Worm (Caenorhabditis elegans) whole organism, L1 larva: ENCODE data around the gene C09B9.4.

Experiments
- C04F5.9 ChIP-seq: sonication (generic microtip); optimal IDR thresholded peaks from 2 replicates; lab custom pipeline; 2016; ENCODE audit warnings: missing genetic modification characterization, missing compliant biosample characterization
- C16A3.4 ChIP-seq: fragments of 150-350 bp; optimal IDR thresholded peaks from 2 replicates; lab custom pipeline; 2014; ENCODE audit warnings: missing biosample characterization, missing genetic modification characterization
- C34B4.2 ChIP-seq: sonication (generic microtip); optimal IDR thresholded peaks from 2 replicates; lab custom pipeline; 2017; ENCODE audit warnings: mild to moderate bottlenecking, missing genetic modification characterization, missing compliant biosample characterization
- F16B12.6 ChIP-seq: fragments of 150-350 bp; optimal IDR thresholded peaks from 2 replicates; lab custom pipeline; 2014; ENCODE audit warnings: missing biosample characterization, missing genetic modification characterization
- aha-1 ChIP-seq: fragments of 150-350 bp; optimal IDR thresholded peaks from 2 replicates; lab custom pipeline; 2014; ENCODE audit warnings: missing biosample characterization, missing genetic modification characterization
- blmp-1 ChIP-seq: fragments of 150-350 bp; optimal IDR thresholded peaks from 2 replicates; lab custom pipeline; 2014; ENCODE audit warnings: missing biosample characterization, missing genetic modification characterization
- ceh-63 ChIP-seq: fragments of 200-800 bp; sonication (Bioruptor generic); optimal IDR thresholded peaks from 2 replicates; lab custom pipeline; 2018; ENCODE audit warnings: mild to moderate bottlenecking, missing genetic modification characterization, missing compliant biosample characterization
- ceh-82 ChIP-seq, 3 experiments: fragments of 150-350 bp in 1 of 3; sonication (generic microtip) in 2 of 3; optimal IDR thresholded peaks; 2 replicates each; lab custom pipeline; 2014 to 2017; ENCODE audit warnings: missing biosample characterization in 3 of 3, missing genetic modification characterization in 3 of 3
- ceh-88 ChIP-seq: fragments of 200-800 bp; sonication (Bioruptor generic); IDR thresholded peaks from 2 replicates; pipeline ENCODE4 v1.3.6; 2022; ENCODE audit warnings: missing genetic modification characterization, missing compliant biosample characterization
- ceh-90 ChIP-seq: sonication (generic microtip); optimal IDR thresholded peaks from 2 replicates; lab custom pipeline; 2016; ENCODE audit warnings: missing genetic modification characterization, missing compliant biosample characterization
- ces-1 ChIP-seq: fragments of 150-350 bp; optimal IDR thresholded peaks from 2 replicates; lab custom pipeline; 2014; ENCODE audit warnings: missing biosample characterization, missing genetic modification reagents, missing genetic modification characterization
- dsc-1 ChIP-seq: sonication (generic microtip); optimal IDR thresholded peaks from 2 replicates; lab custom pipeline; 2016; ENCODE audit warnings: mild to moderate bottlenecking, missing genetic modification characterization, missing compliant biosample characterization
- efl-1 ChIP-seq, 4 experiments: fragments of 150-350 bp; optimal IDR thresholded peaks in 3 of 4; peaks in 1 of 4; 1 replicate in 1 of 4; 2 replicates in 3 of 4; lab custom pipeline; 2014; ENCODE audit warnings: missing biosample characterization in 2 of 4, missing genetic modification characterization in 2 of 4, missing genetic modification reagents in 2 of 4
- egl-13 ChIP-seq: sonication (generic microtip); optimal IDR thresholded peaks from 2 replicates; lab custom pipeline; 2016; ENCODE audit warnings: missing genotype, missing genetic modification reagents, missing genetic modification characterization, missing compliant biosample characterization
- elt-2 ChIP-seq: sonication (generic microtip); optimal IDR thresholded peaks from 2 replicates; lab custom pipeline; 2016; ENCODE audit warnings: missing genetic modification characterization, mild to moderate bottlenecking, inconsistent platforms, missing compliant biosample characterization, missing genetic modification reagents
- ets-5 ChIP-seq: fragments of 200-800 bp; sonication (Bioruptor generic); IDR thresholded peaks from 2 replicates; pipeline ENCODE4 v1.3.6; 2022; ENCODE audit warnings: missing genetic modification characterization, missing compliant biosample characterization
- fkh-10 ChIP-seq: sonication (generic microtip); optimal IDR thresholded peaks from 2 replicates; lab custom pipeline; 2017; ENCODE audit warnings: missing biosample characterization, missing genetic modification reagents, missing genetic modification characterization
- fkh-8 ChIP-seq: sonication (generic microtip); optimal IDR thresholded peaks from 2 replicates; lab custom pipeline; 2016; ENCODE audit warnings: mild to moderate bottlenecking, missing genetic modification characterization, missing compliant biosample characterization
- hlh-17 ChIP-seq: fragments of 200-800 bp; sonication (Bioruptor generic); optimal IDR thresholded peaks from 2 replicates; lab custom pipeline; 2018; ENCODE audit warnings: missing genetic modification characterization, mild to moderate bottlenecking, missing compliant biosample characterization, moderate library complexity, borderline replicate concordance
- hpl-2 ChIP-seq: fragments of 150-350 bp; optimal IDR thresholded peaks from 2 replicates; lab custom pipeline; 2014; ENCODE audit warnings: missing biosample characterization, missing genetic modification reagents, missing genetic modification characterization
- irx-1 ChIP-seq: sonication (generic microtip); optimal IDR thresholded peaks from 2 replicates; lab custom pipeline; 2016; ENCODE audit warnings: missing genetic modification characterization, missing compliant biosample characterization
- lin-14 ChIP-seq: fragments of 200-800 bp; sonication (Bioruptor generic); optimal IDR thresholded peaks from 2 replicates; lab custom pipeline; 2018; ENCODE audit warnings: mild to moderate bottlenecking, missing genetic modification characterization, moderate library complexity, missing compliant biosample characterization
- lsy-2 ChIP-seq, 2 experiments: fragments of 150-350 bp; optimal IDR thresholded peaks; 2 replicates each; lab custom pipeline; 2014; ENCODE audit warnings: missing biosample characterization in 2 of 2, missing genetic modification characterization in 2 of 2
- mdl-1 ChIP-seq, 2 experiments: fragments of 150-350 bp; optimal IDR thresholded peaks; 2 replicates each; lab custom pipeline; 2014 to 2017; ENCODE audit warnings: missing biosample characterization in 2 of 2, missing genetic modification characterization in 2 of 2, inconsistent platforms in 1 of 2
- mep-1 ChIP-seq: fragments of 150-350 bp; optimal IDR thresholded peaks from 2 replicates; lab custom pipeline; 2014; ENCODE audit warnings: missing biosample characterization, missing genetic modification characterization
- nhr-19 ChIP-seq: fragments of 200-800 bp; sonication (Bioruptor generic); conservative IDR thresholded peaks from 2 replicates; pipeline ENCODE4 v1.3.6; 2022; ENCODE audit warnings: missing genetic modification characterization, missing compliant biosample characterization
- nhr-20 ChIP-seq: sonication (generic microtip); optimal IDR thresholded peaks from 2 replicates; lab custom pipeline; 2016; ENCODE audit warnings: mild to moderate bottlenecking, missing genetic modification characterization, missing compliant biosample characterization
- nhr-237 ChIP-seq: fragments of 150-350 bp; optimal IDR thresholded peaks from 2 replicates; lab custom pipeline; 2014; ENCODE audit warnings: missing biosample characterization, missing genetic modification characterization
- nhr-28 ChIP-seq: fragments of 150-350 bp; optimal IDR thresholded peaks from 2 replicates; lab custom pipeline; 2014; ENCODE audit warnings: missing biosample characterization, missing genetic modification characterization
- nhr-71 ChIP-seq: sonication (generic microtip); optimal IDR thresholded peaks from 2 replicates; lab custom pipeline; 2016; ENCODE audit warnings: mild to moderate bottlenecking, missing genetic modification characterization, moderate library complexity, missing compliant biosample characterization
- nhr-76 ChIP-seq: sonication (generic microtip); optimal IDR thresholded peaks from 2 replicates; lab custom pipeline; 2017; ENCODE audit warnings: missing biosample characterization, missing genetic modification characterization
- nhr-77 ChIP-seq: fragments of 150-350 bp; optimal IDR thresholded peaks from 2 replicates; lab custom pipeline; 2014; ENCODE audit warnings: missing biosample characterization, missing genetic modification characterization
- nhr-84 ChIP-seq: sonication (generic microtip); optimal IDR thresholded peaks from 2 replicates; lab custom pipeline; 2017; ENCODE audit warnings: missing biosample characterization, missing genetic modification characterization
- nhr-85 ChIP-seq: sonication (generic microtip); peaks from one replicate; lab custom pipeline; 2016; ENCODE audit warnings: missing genetic modification characterization, inconsistent platforms, missing compliant biosample characterization
- nhr-90 ChIP-seq: sonication (generic microtip); optimal IDR thresholded peaks from 2 replicates; lab custom pipeline; 2016; ENCODE audit warnings: mild to moderate bottlenecking, missing genetic modification characterization, missing compliant biosample characterization; ENCODE audit not compliant: poor library complexity
- pag-3 ChIP-seq: sonication (generic microtip); optimal IDR thresholded peaks from 2 replicates; lab custom pipeline; 2017; ENCODE audit warnings: missing genetic modification characterization, mild to moderate bottlenecking, missing compliant biosample characterization, antibody characterized with exemption, borderline replicate concordance; ENCODE audit not compliant: insufficient read depth
- pqm-1 ChIP-seq: sonication (generic microtip); optimal IDR thresholded peaks from 3 replicates; lab custom pipeline; 2017; ENCODE audit warnings: missing biosample characterization, missing genetic modification characterization
- rnt-1 ChIP-seq: sonication (generic microtip); optimal IDR thresholded peaks from 2 replicates; lab custom pipeline; 2016; ENCODE audit warnings: mild to moderate bottlenecking, missing genetic modification characterization, moderate library complexity, missing compliant biosample characterization
- skn-1 ChIP-seq: fragments of 150-350 bp; optimal IDR thresholded peaks from 2 replicates; lab custom pipeline; 2014; ENCODE audit warnings: missing biosample characterization, missing genetic modification characterization
- sup-37 ChIP-seq: fragments of 200-800 bp; sonication (Bioruptor generic); optimal IDR thresholded peaks from 2 replicates; lab custom pipeline; 2018; ENCODE audit warnings: mild to moderate bottlenecking, missing genetic modification characterization, missing compliant biosample characterization
- unc-30 ChIP-seq: sonication (generic microtip); optimal IDR thresholded peaks from 2 replicates; lab custom pipeline; 2017; ENCODE audit warnings: missing biosample characterization, missing genetic modification characterization
- unc-86 ChIP-seq: sonication (generic microtip); optimal IDR thresholded peaks from 2 replicates; lab custom pipeline; 2016; ENCODE audit warnings: missing genetic modification characterization, missing compliant biosample characterization
- unc-98 ChIP-seq: fragments of 200-800 bp; sonication (Bioruptor generic); IDR thresholded peaks from 2 replicates; pipeline ENCODE4 v1.3.6; 2022; ENCODE audit warnings: missing genetic modification characterization, missing compliant biosample characterization
- vab-15 ChIP-seq: sonication (generic microtip); optimal IDR thresholded peaks from 2 replicates; lab custom pipeline; 2017; ENCODE audit warnings: missing genotype, mild to moderate bottlenecking, missing genetic modification characterization, missing compliant biosample characterization
- xbp-1 ChIP-seq: sonication (generic microtip); optimal IDR thresholded peaks from 2 replicates; lab custom pipeline; 2016; ENCODE audit warnings: missing genetic modification characterization, missing compliant biosample characterization

Gene C09B9.4

ce11 chrIV:5033276-5033675 is at the start of gene C09B9.4:
Gene C09B9.4, minus strand, starts transcription at chrIV:5033376.
- TF ChIP-seq pqm-1 (tag; lab: Kevin White, UChicago): no peak
- no peak for TF ChIP-seq ces-1 (GFP tag; lab: Kevin White, UChicago)
- no peak for TF ChIP-seq nhr-77
- no peak for TF ChIP-seq skn-1 (tag; lab: Kevin White, UChicago)
- no peak for TF ChIP-seq nhr-90
- no peak for TF ChIP-seq vab-15
- no peak for TF ChIP-seq nhr-20 (tag; lab: Kevin White, UChicago)
- no peak for TF ChIP-seq egl-13 (tag; lab: Kevin White, UChicago)
- no peak for TF ChIP-seq nhr-237
- no peak for TF ChIP-seq blmp-1 (tag; lab: Kevin White, UChicago)
- TF ChIP-seq ceh-90 (tag; lab: Kevin White, UChicago): no peak
- TF ChIP-seq hlh-17 (GFP tag; lab: Kevin White, UChicago): no peak

- TF ChIP-seq skn-1 (tag; lab: Kevin White, UChicago): no peak
- no peak for TF ChIP-seq efl-1 (optimal IDR thresholded peaks at IDR 0.05; lab: Kevin White, UChicago)
- TF ChIP-seq efl-1 (GFP tag; optimal IDR thresholded peaks at IDR 0.05 in 1 of 2; lab: Kevin White, UChicago): peak in 1 of 2 experiments; percentile 67
- TF ChIP-seq nhr-71 (tag; lab: Kevin White, UChicago): peak; percentile 34
- peak; percentile 2 for TF ChIP-seq dsc-1 (tag; lab: Kevin White, UChicago)
- no peak for TF ChIP-seq ceh-63 (GFP tag; lab: Kevin White, UChicago)
- peak; percentile 82 for TF ChIP-seq lin-14 (GFP tag; lab: Kevin White, UChicago)
- no peak for TF ChIP-seq blmp-1 (tag; lab: Kevin White, UChicago)
- TF ChIP-seq elt-2 (tag; lab: Kevin White, UChicago): no peak
- TF ChIP-seq ceh-82 (tag; optimal IDR thresholded peaks at IDR 0.05; lab: Kevin White, UChicago): peak in 1 of 3 experiments; percentile 13
- peak; percentile 51 for TF ChIP-seq fkh-10 (GFP tag; lab: Kevin White, UChicago)
- TF ChIP-seq irx-1 (tag; lab: Kevin White, UChicago): peak; percentile 12
- TF ChIP-seq lsy-2 (tag; optimal IDR thresholded peaks at IDR 0.05; lab: Kevin White, UChicago): peak; percentile 3 to 32
- TF ChIP-seq sup-37 (GFP tag; lab: Kevin White, UChicago): no peak
- TF ChIP-seq nhr-28 (tag; lab: Kevin White, UChicago): no peak
- TF ChIP-seq xbp-1 (tag; lab: Kevin White, UChicago): no peak
- peak; percentile 38 for TF ChIP-seq mep-1 (tag; lab: Kevin White, UChicago)
- peak; percentile 9 for TF ChIP-seq rnt-1 (tag; lab: Kevin White, UChicago)
Measured at ce11 chrIV:5081122-5081521, 47.9 kb upstream of the C09B9.4 start.

- peak; percentile 35 for TF ChIP-seq nhr-71 (tag; lab: Kevin White, UChicago)
- no peak for TF ChIP-seq C34B4.2 (tag; lab: Kevin White, UChicago)
- peak; percentile 57 for TF ChIP-seq lin-14 (GFP tag; lab: Kevin White, UChicago)
- peak; percentile 49 for TF ChIP-seq dsc-1 (tag; lab: Kevin White, UChicago)
- peak; percentile 7 for TF ChIP-seq nhr-85
Measured at ce11 chrIV:5078846-5079245, 45.7 kb upstream of the C09B9.4 start.

- TF ChIP-seq C34B4.2 (tag; lab: Kevin White, UChicago) (no peak), unc-98 (GFP tag; lab: Robert Waterston, UW) (no peak), fkh-8 (tag; lab: Kevin White, UChicago) (no peak), C04F5.9 (no peak), nhr-84 (no peak), sup-37 (GFP tag; lab: Kevin White, UChicago) (no peak), nhr-20 (tag; lab: Kevin White, UChicago) (no peak), lin-14 (GFP tag; lab: Kevin White, UChicago) (peak; percentile 14), ces-1 (GFP tag; lab: Kevin White, UChicago) (no peak), nhr-85 (peak; percentile 33), hpl-2 (GFP tag; lab: Kevin White, UChicago) (no peak), skn-1 (tag; lab: Kevin White, UChicago) (no peak), nhr-76 (tag; lab: Kevin White, UChicago) (no peak), mdl-1 (tag; optimal IDR thresholded peaks at IDR 0.05; lab: Kevin White, UChicago) (no peak), nhr-19 (GFP tag; lab: Robert Waterston, UW) (no peak), C16A3.4 (no peak), unc-86 (no peak), F16B12.6 (tag; lab: Kevin White, UChicago) (no peak), ceh-88 (GFP tag; lab: Robert Waterston, UW) (no peak), pqm-1 (tag; lab: Kevin White, UChicago) (no peak), ets-5 (GFP tag; lab: Robert Waterston, UW) (no peak), pag-3 (tag; lab: Kevin White, UChicago) (no peak), aha-1 (tag; lab: Kevin White, UChicago) (no peak), blmp-1 (tag; lab: Kevin White, UChicago) (peak; percentile 68), lsy-2 (tag; optimal IDR thresholded peaks at IDR 0.05; lab: Kevin White, UChicago) (peak in 1 of 2 experiments; percentile 10), nhr-237 (no peak), fkh-10 (GFP tag; lab: Kevin White, UChicago) (no peak), unc-30 (tag; lab: Kevin White, UChicago) (no peak)
Measured at ce11 chrIV:5077918-5078317, 44.7 kb upstream of the C09B9.4 start.
